Worm (Caenorhabditis elegans): Measurements from ENCODE around the gene ZK328.6.

Gene ZK328.6

DNA sequence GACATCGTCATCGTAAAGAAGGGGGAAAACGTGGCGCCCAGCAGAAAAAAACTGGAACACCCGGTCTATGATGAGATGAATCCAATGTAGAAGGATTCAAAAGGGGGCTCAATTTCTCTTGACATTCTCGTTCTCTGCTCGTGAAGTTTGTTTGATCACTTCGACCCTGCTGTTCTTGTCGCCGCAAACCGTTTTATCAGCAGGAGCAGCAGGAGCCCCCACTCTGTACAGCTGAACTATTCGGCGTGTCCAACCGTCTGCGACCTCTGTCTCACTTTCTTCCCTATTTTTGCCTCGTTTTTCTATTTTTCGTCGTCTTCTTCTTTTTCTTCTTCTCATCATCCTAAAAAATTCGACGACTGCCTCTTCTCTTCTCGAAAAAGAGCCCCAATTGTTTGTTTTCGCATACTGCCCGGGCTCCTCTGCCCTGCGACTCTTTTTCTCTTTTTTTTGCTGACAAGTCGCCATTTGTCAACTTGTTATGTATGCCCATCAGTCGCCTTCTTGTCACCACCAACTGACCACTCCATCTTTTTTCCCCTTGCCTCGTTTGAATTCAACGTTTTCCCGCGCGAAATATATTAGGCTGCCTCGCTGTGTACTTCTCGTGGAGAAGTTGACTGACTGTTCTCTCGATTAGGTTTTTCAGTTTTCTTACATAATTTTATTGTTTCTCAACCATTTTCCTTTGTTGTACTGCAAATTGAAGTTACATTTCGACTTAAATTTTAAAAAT, 41.2 kb downstream of the ZK328.6 start (continued):
- TF ChIP-seq nhr-47 (tag; optimal IDR thresholded peaks at IDR 0.05) (peak; percentile 13), lir-3 (tag; optimal IDR thresholded peaks at IDR 0.05; ENCODE audit: poor library complexity) (no peak), ztf-11 (tag; optimal IDR thresholded peaks at IDR 0.05) (peak in 1 of 2 experiments; percentile 20), ceh-63 (GFP tag; optimal IDR thresholded peaks at IDR 0.05) (no peak), pag-3 (tag; optimal IDR thresholded peaks at IDR 0.05; ENCODE audit: borderline replicate concordance, insufficient read depth) (no peak), skn-1 (tag; optimal IDR thresholded peaks at IDR 0.05) (no peak), irx-1 (tag; optimal IDR thresholded peaks at IDR 0.05) (no peak), unc-130 (tag; optimal IDR thresholded peaks at IDR 0.05) (no peak), nhr-84 (tag; optimal IDR thresholded peaks at IDR 0.05) (no peak), hlh-17 (GFP tag; optimal IDR thresholded peaks at IDR 0.05; ENCODE audit: borderline replicate concordance) (no peak), C04F5.9 (tag; optimal IDR thresholded peaks at IDR 0.05) (no peak), nhr-76 (tag; optimal IDR thresholded peaks at IDR 0.05) (no peak), ztf-4 (tag; optimal IDR thresholded peaks at IDR 0.05) (no peak), jun-1 (tag; optimal IDR thresholded peaks at IDR 0.05) (no peak), swsn-7 (tag; optimal IDR thresholded peaks at IDR 0.05) (peak; percentile 14), nhr-71 (tag; optimal IDR thresholded peaks at IDR 0.05) (peak; percentile 39), fos-1 (tag; optimal IDR thresholded peaks at IDR 0.05) (no peak), snu-23 (GFP tag; optimal IDR thresholded peaks at IDR 0.05) (peak; percentile 23), ceh-88 (GFP tag; IDR thresholded peaks at IDR 0.05) (no peak), egl-27 (tag; optimal IDR thresholded peaks at IDR 0.05) (no peak), mef-2 (tag; optimal IDR thresholded peaks at IDR 0.05) (no peak), sox-4 (tag; optimal IDR thresholded peaks at IDR 0.05) (no peak), grh-1 (GFP tag; IDR thresholded peaks at IDR 0.05) (no peak), ceh-90 (tag; optimal IDR thresholded peaks at IDR 0.05) (no peak), snpc-4 (tag; optimal IDR thresholded peaks at IDR 0.05) (no peak), zip-4 (GFP tag; optimal IDR thresholded peaks at IDR 0.05) (no peak), aha-1 (tag; optimal IDR thresholded peaks at IDR 0.05) (no peak), fkh-10 (GFP tag; optimal IDR thresholded peaks at IDR 0.05) (peak; percentile 9), C16A3.4 (tag; optimal IDR thresholded peaks at IDR 0.05) (no peak), nhr-12 (tag; optimal IDR thresholded peaks at IDR 0.05) (no peak), lin-39 (tag; optimal IDR thresholded peaks at IDR 0.05) (no peak), sup-37 (GFP tag; optimal IDR thresholded peaks at IDR 0.05) (no peak)

DNA sequence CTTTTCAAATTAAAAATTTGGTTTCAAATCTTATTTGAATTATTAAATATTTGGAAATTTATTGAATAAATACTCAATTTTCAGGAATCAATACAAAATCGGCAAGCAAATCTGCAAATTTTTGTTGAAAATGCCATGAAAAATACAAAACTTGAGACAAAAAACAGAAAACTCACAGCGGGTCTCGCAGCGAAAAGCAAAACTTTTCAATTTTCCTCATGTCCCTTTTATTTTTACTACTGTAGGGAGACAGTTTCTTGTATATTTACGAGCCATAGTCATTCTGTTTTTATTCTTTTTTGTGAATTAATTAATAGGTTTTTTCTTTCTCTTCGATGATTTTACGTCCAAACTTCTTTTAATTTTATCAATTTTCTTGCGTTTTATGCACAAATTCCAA, 41.9 kb downstream of the ZK328.6 start:
- TF ChIP-seq swsn-7 (tag; optimal IDR thresholded peaks at IDR 0.05), result no peak
- TF ChIP-seq pqm-1 (tag; optimal IDR thresholded peaks at IDR 0.05), result no peak
- TF ChIP-seq nhr-237 (tag; optimal IDR thresholded peaks at IDR 0.05), result no peak
- no peak for TF ChIP-seq jun-1 (tag; optimal IDR thresholded peaks at IDR 0.05)
- no peak for TF ChIP-seq C16A3.4 (tag; optimal IDR thresholded peaks at IDR 0.05)
- TF ChIP-seq nhr-47 (tag; optimal IDR thresholded peaks at IDR 0.05), result no peak
- no peak for TF ChIP-seq lin-35 (GFP tag; optimal IDR thresholded peaks at IDR 0.05)
- no peak for TF ChIP-seq xbp-1 (tag; optimal IDR thresholded peaks at IDR 0.05)
- no peak for TF ChIP-seq dsc-1 (tag; optimal IDR thresholded peaks at IDR 0.05)
- no peak for TF ChIP-seq ztf-4 (tag; optimal IDR thresholded peaks at IDR 0.05)
- TF ChIP-seq dpl-1 (GFP tag; optimal IDR thresholded peaks at IDR 0.05), result no peak
- no peak for TF ChIP-seq isw-1 (GFP tag; IDR thresholded peaks at IDR 0.05)
- TF ChIP-seq efl-3 (GFP tag; optimal IDR thresholded peaks at IDR 0.05), result no peak
- TF ChIP-seq ama-1 (optimal IDR thresholded peaks at IDR 0.05), result no peak

All from whole organism, L1 larva.